Fruit fly (Drosophila melanogaster): ENCODE data around the gene Sbat.

Sbat gene

DNA sequence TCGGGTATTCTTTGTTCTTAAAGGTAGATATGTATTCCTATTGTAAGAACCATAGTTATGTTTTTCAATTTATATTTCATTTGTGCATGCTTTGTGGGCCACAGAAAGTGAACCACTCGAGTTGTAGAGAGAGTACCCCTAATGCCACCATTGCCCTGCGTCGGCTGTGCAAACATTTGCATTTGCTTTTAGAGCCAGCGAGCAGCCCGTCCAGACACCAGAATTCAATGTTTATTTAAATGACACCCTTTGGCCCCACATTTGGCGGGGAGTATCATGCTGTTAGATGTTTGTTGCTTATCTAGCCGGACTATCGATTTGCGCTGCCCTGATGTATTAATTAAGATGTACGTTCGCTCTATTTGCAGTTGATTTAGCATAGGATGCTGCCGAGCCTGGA lies 13.5 kb upstream of the Sbat start (continued):
- TF ChIP-seq sr (GFP tag; IDR thresholded peaks at IDR 0.05): peak; percentile 21; the same call in 1 of the 3 replicates
- TF ChIP-seq CG2129 (GFP tag; IDR thresholded peaks at IDR 0.05; ENCODE audit: partially characterized antibody): no peak
- peak; percentile 16 for TF ChIP-seq CG15601 (tag; optimal IDR thresholded peaks at IDR 0.05)
- TF ChIP-seq CHES-1-like (GFP tag; optimal IDR thresholded peaks at IDR 0.05): no peak
- TF ChIP-seq Side (GFP tag; optimal IDR thresholded peaks at IDR 0.05): peak; percentile 7
- TF ChIP-seq Eip74EF (GFP tag; optimal IDR thresholded peaks at IDR 0.05): no peak
- TF ChIP-seq CG30403 (GFP tag; optimal IDR thresholded peaks at IDR 0.05): no peak
- no peak for TF ChIP-seq Rx (GFP tag; IDR thresholded peaks at IDR 0.05)
- TF ChIP-seq insv (GFP tag; optimal IDR thresholded peaks at IDR 0.05): no peak
- TF ChIP-seq CG3065 (GFP tag; optimal IDR thresholded peaks at IDR 0.05): no peak
- no peak for TF ChIP-seq croc (GFP tag; conservative IDR thresholded peaks at IDR 0.05)
- TF ChIP-seq CG8359 (GFP tag; optimal IDR thresholded peaks at IDR 0.05; ENCODE audit: borderline replicate concordance): no peak
- no peak for TF ChIP-seq CG6654 (GFP tag; optimal IDR thresholded peaks at IDR 0.05)
- peak; percentile 16 for TF ChIP-seq unpg (GFP tag; optimal IDR thresholded peaks at IDR 0.05)
- TF ChIP-seq psq (GFP tag; optimal IDR thresholded peaks at IDR 0.05): no peak
- peak in 1 of 2 experiments; percentile 52 for TF ChIP-seq Hr78 (GFP tag; optimal IDR thresholded peaks at IDR 0.05)
- TF ChIP-seq pfk (GFP tag; optimal IDR thresholded peaks at IDR 0.05): no peak
- TF ChIP-seq CG12155 (GFP tag; optimal IDR thresholded peaks at IDR 0.05): no peak
- TF ChIP-seq chif (GFP tag; optimal IDR thresholded peaks at IDR 0.05): no peak
- no peak for TF ChIP-seq lov (optimal IDR thresholded peaks at IDR 0.05)
- TF ChIP-seq lov (GFP tag; IDR thresholded peaks at IDR 0.05): 0 out of 3 replicates have a peak, but pooled peaks have one; percentile 47
- no peak for TF ChIP-seq wor (GFP tag; IDR thresholded peaks at IDR 0.05)
- peak; percentile 42; the same call in 1 of the 2 replicates for TF ChIP-seq onecut (GFP tag; IDR thresholded peaks at IDR 0.05)
- no peak for TF ChIP-seq Elba2 (GFP tag; optimal IDR thresholded peaks at IDR 0.05)
- no peak for TF ChIP-seq CG4820 (GFP tag; optimal IDR thresholded peaks at IDR 0.05)
- TF ChIP-seq Nf-YA (GFP tag; IDR thresholded peaks at IDR 0.05): no peak
- no peak for TF ChIP-seq Fer3 (tag; optimal IDR thresholded peaks at IDR 0.05)
- TF ChIP-seq sima (GFP tag; optimal IDR thresholded peaks at IDR 0.05): no peak
- TF ChIP-seq Chrac-16 (GFP tag; optimal IDR thresholded peaks at IDR 0.05): no peak
- TF ChIP-seq CG13296 (GFP tag; optimal IDR thresholded peaks at IDR 0.05): peak; percentile 35
- TF ChIP-seq CG1233 (GFP tag; optimal IDR thresholded peaks at IDR 0.05): peak; percentile 30
- no peak for TF ChIP-seq oc (tag; optimal IDR thresholded peaks at IDR 0.05)
- TF ChIP-seq CG9876 (GFP tag; optimal IDR thresholded peaks at IDR 0.05): no peak
- TF ChIP-seq CG14710 (tag; optimal IDR thresholded peaks at IDR 0.05): peak; percentile 2
- TF ChIP-seq CG8290 (GFP tag; optimal IDR thresholded peaks at IDR 0.05): no peak
- peak in 1 of 2 experiments; percentile 62 for TF ChIP-seq CG8290 (tag; optimal IDR thresholded peaks at IDR 0.05)
- no peak for TF ChIP-seq CkIIα-i1 (GFP tag; IDR thresholded peaks at IDR 0.05)
- TF ChIP-seq da (GFP tag; optimal IDR thresholded peaks at IDR 0.05): no peak
- TF ChIP-seq Doc2 (GFP tag; IDR thresholded peaks at IDR 0.05): no peak
- TF ChIP-seq fu2 (GFP tag; optimal IDR thresholded peaks at IDR 0.05): no peak
- no peak for TF ChIP-seq CG32532 (GFP tag; IDR thresholded peaks at IDR 0.05)
- peak; percentile 14 for TF ChIP-seq fd102C (GFP tag; optimal IDR thresholded peaks at IDR 0.05)
- TF ChIP-seq CG1832 (GFP tag; optimal IDR thresholded peaks at IDR 0.05): no peak
- TF ChIP-seq CG16813 (GFP tag; IDR thresholded peaks at IDR 0.05; ENCODE audit: partially characterized antibody): no peak
- peak; percentile 28 for TF ChIP-seq CG4328 (GFP tag; optimal IDR thresholded peaks at IDR 0.05)
- TF ChIP-seq bigmax (GFP tag; optimal IDR thresholded peaks at IDR 0.05): no peak
- TF ChIP-seq lola (GFP tag; optimal IDR thresholded peaks at IDR 0.05): no peak
- TF ChIP-seq CG5180 (GFP tag; optimal IDR thresholded peaks at IDR 0.05): peak; percentile 25
- peak; percentile 19 for TF ChIP-seq Meics (GFP tag; optimal IDR thresholded peaks at IDR 0.05)
- no peak for TF ChIP-seq Atf6 (GFP tag; IDR thresholded peaks at IDR 0.05)
- TF ChIP-seq CG10366 (GFP tag; IDR thresholded peaks at IDR 0.05): no peak
